Fruit fly (Drosophila melanogaster): ENCODE results near the gene CG3823.
A peak's percentile ranks its signal among the peaks of the same experiment; 100 is the strongest.

CG3823 gene

dm6 chrX:6310408-6310807, 6.6 kb downstream of the CG3823 start (continued):
- TF ChIP-seq gcm (GFP tag; optimal IDR thresholded peaks at IDR 0.05) (no peak), tll (GFP tag; optimal IDR thresholded peaks at IDR 0.05) (no peak), CG9437 (GFP tag; optimal IDR thresholded peaks at IDR 0.05) (no peak), sens (GFP tag) (peak; percentile 74), Nf-YC (tag; optimal IDR thresholded peaks at IDR 0.05) (no peak), caup (GFP tag; optimal IDR thresholded peaks at IDR 0.05; ENCODE audit: severe bottlenecking) (no peak), BtbVII (GFP tag; optimal IDR thresholded peaks at IDR 0.05) (no peak), CG4404 (GFP tag; IDR thresholded peaks at IDR 0.05) (no peak), klu (GFP tag; IDR thresholded peaks at IDR 0.05) (no peak), pfk (GFP tag; optimal IDR thresholded peaks at IDR 0.05) (no peak), ci (GFP tag; IDR thresholded peaks at IDR 0.05) (peak; percentile 59; the same call in 2 of the 3 replicates), CG10959 (GFP tag; IDR thresholded peaks at IDR 0.05) (no peak), CG6654 (GFP tag; optimal IDR thresholded peaks at IDR 0.05) (no peak), Stat92E (GFP tag; optimal IDR thresholded peaks at IDR 0.05) (no peak), ems (GFP tag; optimal IDR thresholded peaks at IDR 0.05) (no peak), CG17568 (GFP tag; optimal IDR thresholded peaks at IDR 0.05) (no peak), D (optimal IDR thresholded peaks at IDR 0.05) (no peak), D (GFP tag; optimal IDR thresholded peaks at IDR 0.05) (no peak), ttk (GFP tag; IDR thresholded peaks at IDR 0.05) (0 out of 2 replicates have a peak, but pooled peaks have one; percentile 12), scrt (GFP tag; optimal IDR thresholded peaks at IDR 0.05) (peak; percentile 5), ab (GFP tag; optimal IDR thresholded peaks at IDR 0.05) (no peak), CG7839 (tag; optimal IDR thresholded peaks at IDR 0.05) (peak; percentile 42), HLHmδ (GFP tag; optimal IDR thresholded peaks at IDR 0.05) (no peak), sqz (GFP tag; optimal IDR thresholded peaks at IDR 0.05) (no peak), Ets97D (GFP tag; optimal IDR thresholded peaks at IDR 0.05) (no peak), CG7928 (GFP tag; optimal IDR thresholded peaks at IDR 0.05) (no peak), CG13287 (GFP tag; IDR thresholded peaks at IDR 0.05; ENCODE audit: partially characterized antibody) (no peak), CG1792 (GFP tag; optimal IDR thresholded peaks at IDR 0.05) (peak; percentile 8), CG4328 (GFP tag; optimal IDR thresholded peaks at IDR 0.05) (no peak), CG13624 (GFP tag; optimal IDR thresholded peaks at IDR 0.05) (no peak), Atf6 (GFP tag; IDR thresholded peaks at IDR 0.05) (no peak), al (GFP tag; IDR thresholded peaks at IDR 0.05) (no peak), CG30020 (tag; optimal IDR thresholded peaks at IDR 0.05) (no peak), HmgZ (tag; optimal IDR thresholded peaks at IDR 0.05) (no peak), CG15269 (tag; optimal IDR thresholded peaks at IDR 0.05) (peak; percentile 32), Lim3 (GFP tag; IDR thresholded peaks at IDR 0.05) (no peak), ATbp (GFP tag; optimal IDR thresholded peaks at IDR 0.05) (peak; percentile 35), Nf-YB (GFP tag; optimal IDR thresholded peaks at IDR 0.05) (no peak), Rfx (GFP tag; IDR thresholded peaks at IDR 0.05) (peak; percentile 28; the same call in 1 of the 2 replicates), Trl (optimal IDR thresholded peaks at IDR 0.05) (no peak), Trl (GFP tag; optimal IDR thresholded peaks at IDR 0.05) (peak; percentile 11), lab (GFP tag; optimal IDR thresholded peaks at IDR 0.05) (peak; percentile 48), pita (GFP tag; optimal IDR thresholded peaks at IDR 0.05) (no peak), CG17802 (tag; optimal IDR thresholded peaks at IDR 0.05) (no peak)

Data from whole organism, embryonic.